Worm (Caenorhabditis elegans) whole organism, young adult: ENCODE data around the gene C50B6.9.

Experiments used
- B0035.1 ChIP-seq: sonication (generic microtip); optimal IDR thresholded peaks from 2 replicates; lab custom pipeline; 2016; ENCODE audit warnings: missing genetic modification characterization, mild to moderate bottlenecking, missing compliant biosample characterization, missing genotype, missing genetic modification reagents
- B0261.1 ChIP-seq: sonication (generic microtip); optimal IDR thresholded peaks from 2 replicates; lab custom pipeline; 2016; ENCODE audit warnings: mild to moderate bottlenecking, missing genetic modification characterization, moderate library complexity, missing compliant biosample characterization
- C06A6.2 ChIP-seq: fragments of 200-800 bp; sonication (Bioruptor generic); conservative IDR thresholded peaks from 2 replicates; pipeline ENCODE4 v1.3.6; 2022; ENCODE audit warnings: missing genetic modification characterization, missing compliant biosample characterization
- F10E7.11 ChIP-seq: sonication (generic microtip); optimal IDR thresholded peaks from 2 replicates; lab custom pipeline; 2017; ENCODE audit warnings: mild to moderate bottlenecking, missing genetic modification characterization, moderate library complexity, missing compliant biosample characterization
- F22D6.2 ChIP-seq: sonication (generic microtip); optimal IDR thresholded peaks from 2 replicates; lab custom pipeline; 2016; ENCODE audit warnings: mild to moderate bottlenecking, missing genetic modification characterization, missing compliant biosample characterization
- F33H1.4 ChIP-seq: fragments of 200-800 bp; sonication (Bioruptor generic); IDR thresholded peaks from 2 replicates; pipeline ENCODE4 v1.3.6; 2022; ENCODE audit warnings: missing genetic modification reagents, missing genetic modification characterization, missing compliant biosample characterization
- F39B2.1 ChIP-seq: fragments of 200-800 bp; sonication (Bioruptor generic); IDR thresholded peaks from 2 replicates; pipeline ENCODE4 v1.3.6; 2022; ENCODE audit warnings: missing genetic modification reagents, missing genetic modification characterization, missing compliant biosample characterization
- F52B5.7 ChIP-seq: sonication (generic microtip); optimal IDR thresholded peaks from 2 replicates; lab custom pipeline; 2016; ENCODE audit warnings: mild to moderate bottlenecking, missing genetic modification characterization, missing compliant biosample characterization
- F55B11.4 ChIP-seq: sonication (generic microtip); optimal IDR thresholded peaks from 2 replicates; lab custom pipeline; 2016; ENCODE audit warnings: missing compliant biosample characterization, missing genetic modification characterization, borderline replicate concordance; ENCODE audit not compliant: insufficient read depth
- T26A5.8 ChIP-seq: sonication (generic microtip); optimal IDR thresholded peaks from 2 replicates; lab custom pipeline; 2016; ENCODE audit warnings: missing genetic modification characterization, missing compliant biosample characterization
- Y53F4B.3 ChIP-seq: fragments of 200-800 bp; sonication (Bioruptor generic); IDR thresholded peaks from 2 replicates; pipeline ENCODE4 v1.3.6; 2022; ENCODE audit warnings: missing genetic modification reagents, missing genetic modification characterization, missing compliant biosample characterization
- Y56A3A.18 ChIP-seq: fragments of 200-800 bp; sonication (Bioruptor generic); IDR thresholded peaks from 2 replicates; pipeline ENCODE4 v1.3.6; 2022; ENCODE audit warnings: missing genetic modification reagents, missing genetic modification characterization, missing compliant biosample characterization
- ZK185.1 ChIP-seq: sonication (generic microtip); optimal IDR thresholded peaks from 2 replicates; lab custom pipeline; 2016; ENCODE audit warnings: mild to moderate bottlenecking, missing genetic modification characterization, missing compliant biosample characterization; ENCODE audit not compliant: poor library complexity, severe bottlenecking
- ama-1 ChIP-seq, 3 experiments: fragments of 150-350 bp in 1 of 3; sonication (generic microtip) in 2 of 3; optimal IDR thresholded peaks; 2 replicates each; lab custom pipeline; 2014 to 2018; ENCODE audit warnings: missing biosample characterization in 2 of 3, missing genetic modification characterization in 2 of 3, missing genetic modification reagents in 2 of 3
- athp-1 ChIP-seq: sonication (generic microtip); optimal IDR thresholded peaks from 2 replicates; lab custom pipeline; 2017; ENCODE audit warnings: mild to moderate bottlenecking, missing genetic modification characterization, missing compliant biosample characterization
- attf-3 ChIP-seq: fragments of 200-800 bp; sonication (Bioruptor generic); conservative IDR thresholded peaks from 2 replicates; pipeline ENCODE4 v1.3.6; 2022; ENCODE audit warnings: missing genetic modification reagents, missing genetic modification characterization, missing compliant biosample characterization
- attf-6 ChIP-seq: fragments of 200-800 bp; sonication (Bioruptor generic); IDR thresholded peaks from 2 replicates; pipeline ENCODE4 v1.3.6; 2022; ENCODE audit warnings: missing genetic modification reagents, missing genetic modification characterization, missing compliant biosample characterization
- bed-1 ChIP-seq: fragments of 200-800 bp; sonication (Bioruptor generic); IDR thresholded peaks from 2 replicates; pipeline ENCODE4 v1.3.6; 2022; ENCODE audit warnings: missing genetic modification reagents, missing genetic modification characterization, missing compliant biosample characterization
- cebp-1 ChIP-seq, 2 experiments: fragments of 200-800 bp in 1 of 2; sonication (Bioruptor generic) in 1 of 2; sonication (generic microtip) in 1 of 2; IDR thresholded peaks in 1 of 2; optimal IDR thresholded peaks in 1 of 2; 2 replicates each; pipeline versions ENCODE4 v1.3.6 to Lab custom; 2017 to 2022; ENCODE audit warnings: missing compliant biosample characterization in 2 of 2, missing genetic modification characterization in 2 of 2, mild to moderate bottlenecking in 1 of 2, missing genetic modification reagents in 1 of 2, moderate library complexity in 1 of 2
- ceh-100 ChIP-seq: fragments of 200-800 bp; sonication (Bioruptor generic); IDR thresholded peaks from 2 replicates; pipeline ENCODE4 v1.3.6; 2022; ENCODE audit warnings: missing genetic modification reagents, missing genetic modification characterization, missing compliant biosample characterization
- die-1 ChIP-seq: sonication (generic microtip); optimal IDR thresholded peaks from 2 replicates; lab custom pipeline; 2016; ENCODE audit warnings: missing genotype, mild to moderate bottlenecking, missing genetic modification characterization, missing compliant biosample characterization
- egl-18 ChIP-seq: fragments of 200-800 bp; sonication (Bioruptor generic); IDR thresholded peaks from 2 replicates; pipeline ENCODE4 v1.3.6; 2022; ENCODE audit warnings: missing genetic modification reagents, missing genetic modification characterization, missing compliant biosample characterization
- him-1 ChIP-seq: sonication (generic microtip); optimal IDR thresholded peaks from 2 replicates; lab custom pipeline; 2016; ENCODE audit warnings: missing genotype, missing genetic modification reagents, missing genetic modification characterization, missing compliant biosample characterization
- hlh-12 ChIP-seq: sonication (generic microtip); optimal IDR thresholded peaks from 2 replicates; lab custom pipeline; 2016; ENCODE audit warnings: missing genetic modification characterization, missing compliant biosample characterization
- lsy-27 ChIP-seq: sonication (generic microtip); optimal IDR thresholded peaks from 2 replicates; lab custom pipeline; 2017; ENCODE audit warnings: missing genetic modification characterization, mild to moderate bottlenecking, missing compliant biosample characterization, antibody characterized with exemption, missing genotype, borderline replicate concordance; ENCODE audit not compliant: insufficient read depth
- madf-10 ChIP-seq: sonication (generic microtip); optimal IDR thresholded peaks from 2 replicates; lab custom pipeline; 2016; ENCODE audit warnings: mild to moderate bottlenecking, missing genetic modification characterization, missing compliant biosample characterization
- madf-3 ChIP-seq: fragments of 200-800 bp; sonication (Bioruptor generic); IDR thresholded peaks from 2 replicates; pipeline ENCODE4 v1.3.6; 2022; ENCODE audit warnings: missing genetic modification reagents, missing genetic modification characterization, missing compliant biosample characterization
- madf-8 ChIP-seq: fragments of 200-800 bp; sonication (Bioruptor generic); conservative IDR thresholded peaks from 2 replicates; pipeline ENCODE4 v1.3.6; 2022; ENCODE audit warnings: missing genetic modification reagents, missing genetic modification characterization, missing compliant biosample characterization
- mes-4 ChIP-seq: sonication (generic microtip); optimal IDR thresholded peaks from 2 replicates; lab custom pipeline; 2016; ENCODE audit warnings: missing genotype, missing genetic modification characterization, missing compliant biosample characterization
- mxl-1 ChIP-seq: sonication (generic microtip); optimal IDR thresholded peaks from 2 replicates; lab custom pipeline; 2016; ENCODE audit warnings: missing genetic modification characterization, missing compliant biosample characterization
- nfya-2 ChIP-seq: fragments of 200-800 bp; sonication (Bioruptor generic); IDR thresholded peaks from 2 replicates; pipeline ENCODE4 v1.3.6; 2022; ENCODE audit warnings: missing genetic modification reagents, missing genetic modification characterization, missing compliant biosample characterization
- nhr-80 ChIP-seq: sonication (generic microtip); optimal IDR thresholded peaks from 2 replicates; lab custom pipeline; 2016; ENCODE audit warnings: missing genetic modification characterization, missing compliant biosample characterization
- pha-4 ChIP-seq: fragments of 150-350 bp; sonication (generic microtip); optimal IDR thresholded peaks from 2 replicates; lab custom pipeline; 2014; ENCODE audit warnings: missing biosample characterization, missing genetic modification reagents, missing genetic modification characterization
- rcor-1 ChIP-seq: fragments of 200-800 bp; sonication (Bioruptor generic); IDR thresholded peaks from 2 replicates; pipeline ENCODE4 v1.3.6; 2022; ENCODE audit warnings: missing genetic modification reagents, missing genetic modification characterization, missing compliant biosample characterization
- repo-1 ChIP-seq: sonication (generic microtip); optimal IDR thresholded peaks from 2 replicates; lab custom pipeline; 2017; ENCODE audit warnings: mild to moderate bottlenecking, missing genetic modification characterization, missing compliant biosample characterization
- snpc-1.1 ChIP-seq: sonication (generic microtip); optimal IDR thresholded peaks from 2 replicates; lab custom pipeline; 2017; ENCODE audit warnings: missing genetic modification characterization, mild to moderate bottlenecking, missing compliant biosample characterization, antibody characterized with exemption, moderate library complexity, missing genotype, missing genetic modification reagents; ENCODE audit not compliant: insufficient read depth
- snpc-1.3 ChIP-seq: sonication (generic microtip); optimal IDR thresholded peaks from 2 replicates; lab custom pipeline; 2017; ENCODE audit warnings: missing genetic modification characterization, mild to moderate bottlenecking, missing compliant biosample characterization, antibody characterized with exemption, moderate library complexity, missing genotype, missing genetic modification reagents; ENCODE audit not compliant: insufficient read depth
- xnd-1 ChIP-seq: sonication (generic microtip); optimal IDR thresholded peaks from 2 replicates; lab custom pipeline; 2016; ENCODE audit warnings: missing genotype, missing genetic modification reagents, missing genetic modification characterization, missing compliant biosample characterization
- zfh-2 ChIP-seq: fragments of 200-800 bp; sonication (Bioruptor generic); conservative IDR thresholded peaks from 2 replicates; pipeline ENCODE4 v1.3.6; 2022; ENCODE audit warnings: missing genetic modification reagents, missing genetic modification characterization, missing compliant biosample characterization
- ztf-18 ChIP-seq: sonication (generic microtip); optimal IDR thresholded peaks from 2 replicates; lab custom pipeline; 2016; ENCODE audit warnings: missing genotype, mild to moderate bottlenecking, missing genetic modification characterization, missing compliant biosample characterization
- ztf-28 ChIP-seq: fragments of 200-800 bp; sonication (Bioruptor generic); IDR thresholded peaks from 2 replicates; pipeline ENCODE4 v1.3.6; 2022; ENCODE audit warnings: missing genetic modification reagents, missing genetic modification characterization, missing compliant biosample characterization

The C50B6.9 gene

DNA sequence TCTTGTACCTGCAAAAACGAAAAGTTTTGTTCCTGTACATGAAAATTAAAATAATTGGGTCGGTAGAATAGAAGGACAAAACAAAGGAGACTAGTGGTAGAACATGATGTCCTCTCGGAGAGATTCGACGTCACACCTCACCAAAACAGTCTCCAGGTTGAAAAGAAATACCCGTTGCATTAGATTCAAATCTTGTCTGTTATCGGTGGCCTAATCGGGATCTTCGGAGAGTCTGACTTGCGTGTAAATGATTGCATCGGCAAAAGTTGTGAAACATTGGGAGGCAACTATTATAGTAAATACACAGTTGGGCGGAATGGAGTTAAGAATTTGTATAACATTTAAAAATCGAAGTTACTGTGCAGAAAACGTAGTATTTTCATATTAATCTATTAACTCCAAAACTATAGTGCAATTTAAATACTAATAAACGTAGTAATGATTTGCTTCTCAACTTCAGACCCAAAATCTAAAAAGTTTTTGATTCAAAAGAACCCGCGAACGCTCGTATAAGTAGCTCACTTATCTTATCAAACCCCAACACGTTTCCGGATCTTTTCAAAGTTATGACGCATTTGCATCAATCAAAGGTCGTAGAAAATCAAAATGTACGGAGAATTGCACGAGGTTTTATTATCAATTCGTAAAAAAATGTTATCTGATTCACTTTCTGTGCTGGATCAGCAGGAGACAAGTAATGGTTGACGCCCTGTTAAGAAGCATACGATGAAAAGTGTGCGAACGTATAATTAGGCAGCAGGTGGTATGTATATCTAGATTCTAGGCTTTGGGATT is 2.6 kb upstream of the C50B6.9 start, which contains the start of gene nhr-168:
nhr-168 (minus strand) TSS at position 486 of the 795 bp plus-strand sequence.
- TF ChIP-seq nhr-80 (peak; percentile 62), cebp-1 (GFP tag; IDR thresholded peaks at IDR 0.05; lab: Robert Waterston, UW) (no peak), cebp-1 (tag; optimal IDR thresholded peaks at IDR 0.05; lab: Kevin White, UChicago) (no peak), F22D6.2 (tag; lab: Kevin White, UChicago) (no peak), repo-1 (tag; lab: Kevin White, UChicago) (no peak)

DNA sequence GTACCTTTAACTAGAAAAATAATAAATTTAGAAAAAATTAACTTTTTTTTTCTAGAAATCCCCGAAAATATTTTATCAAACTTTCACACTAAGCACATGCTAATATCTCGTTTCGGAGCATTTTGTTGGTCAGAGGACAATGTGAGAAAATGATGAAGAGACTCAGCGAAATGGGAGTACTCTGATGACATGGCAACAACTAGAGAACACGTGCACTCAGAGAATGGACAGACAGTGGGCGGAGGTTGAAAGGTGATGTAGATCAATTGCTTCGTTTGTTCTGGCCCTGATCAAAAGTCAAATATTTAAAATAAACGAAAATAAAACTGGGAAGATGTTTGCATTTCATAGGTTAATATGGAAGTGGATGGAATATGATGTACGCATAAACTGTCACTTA is 1.7 kb upstream of the C50B6.9 start:
- TF ChIP-seq F33H1.4 (GFP tag; lab: Robert Waterston, UW), result no peak
- no peak for TF ChIP-seq ama-1 (optimal IDR thresholded peaks at IDR 0.05; lab: Kevin White, UChicago)
- no peak for TF ChIP-seq ama-1 (GFP tag; optimal IDR thresholded peaks at IDR 0.05; lab: Kevin White, UChicago)
- TF ChIP-seq athp-1 (tag; lab: Kevin White, UChicago), result no peak
- no peak for TF ChIP-seq F10E7.11
- TF ChIP-seq Y53F4B.3 (GFP tag; lab: Robert Waterston, UW), result no peak
- no peak for TF ChIP-seq madf-10 (tag; lab: Kevin White, UChicago)
- no peak for TF ChIP-seq pha-4 (tag; lab: Kevin White, UChicago)
- no peak for TF ChIP-seq zfh-2
- TF ChIP-seq F22D6.2 (tag; lab: Kevin White, UChicago), result no peak
- TF ChIP-seq mes-4 (tag; lab: Kevin White, UChicago), result no peak
- no peak for TF ChIP-seq rcor-1 (GFP tag; lab: Robert Waterston, UW)
- TF ChIP-seq C06A6.2 (GFP tag; lab: Robert Waterston, UW), result no peak
- no peak for TF ChIP-seq hlh-12 (tag; lab: Kevin White, UChicago)
- TF ChIP-seq mxl-1, result no peak
- TF ChIP-seq madf-3 (GFP tag; lab: Robert Waterston, UW), result no peak
- TF ChIP-seq egl-18 (GFP tag; lab: Robert Waterston, UW), result no peak
- no peak for TF ChIP-seq nfya-2 (GFP tag; lab: Robert Waterston, UW)
- no peak for TF ChIP-seq B0035.1 (tag; lab: Kevin White, UChicago)
- no peak for TF ChIP-seq bed-1 (GFP tag; lab: Robert Waterston, UW)
- TF ChIP-seq madf-8 (GFP tag; lab: Robert Waterston, UW), result no peak

DNA sequence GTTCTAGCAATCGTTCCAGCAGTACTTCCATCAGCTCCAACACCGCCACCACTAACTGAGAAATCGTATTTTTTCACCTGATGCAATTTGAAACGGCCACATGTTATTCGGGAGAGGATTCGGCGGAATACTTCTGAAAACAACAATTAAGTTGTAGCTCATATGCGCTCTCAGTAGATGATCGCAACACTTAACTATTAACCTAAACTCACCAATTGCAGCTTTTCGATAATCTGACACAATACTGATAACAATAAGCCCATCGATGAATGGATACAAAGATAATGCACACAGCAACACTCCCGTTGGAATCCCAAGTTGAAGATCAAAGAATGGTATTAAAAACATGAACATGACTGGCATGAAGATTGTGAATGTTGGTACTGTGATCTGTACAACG is 1.9 kb downstream of the C50B6.9 start:
- TF ChIP-seq attf-3 (GFP tag; lab: Robert Waterston, UW), result no peak
- TF ChIP-seq lsy-27 (tag; lab: Kevin White, UChicago), result no peak
- TF ChIP-seq attf-6 (GFP tag; lab: Robert Waterston, UW), result no peak
- no peak for TF ChIP-seq F55B11.4

- TF ChIP-seq die-1 (no peak), attf-6 (GFP tag; lab: Robert Waterston, UW) (no peak), ceh-100 (GFP tag; lab: Robert Waterston, UW) (no peak), ZK185.1 (tag; lab: Kevin White, UChicago) (no peak), T26A5.8 (no peak), Y56A3A.18 (GFP tag; lab: Robert Waterston, UW) (no peak), F39B2.1 (no peak), F33H1.4 (GFP tag; lab: Robert Waterston, UW) (no peak), B0261.1 (tag; lab: Kevin White, UChicago) (no peak), xnd-1 (tag; lab: Kevin White, UChicago) (no peak), snpc-1.3 (tag; lab: Kevin White, UChicago) (no peak), snpc-1.1 (tag; lab: Kevin White, UChicago) (no peak), F52B5.7 (tag; lab: Kevin White, UChicago) (no peak), madf-3 (GFP tag; lab: Robert Waterston, UW) (no peak), ztf-28 (no peak), ztf-18 (tag; lab: Kevin White, UChicago) (no peak), him-1 (tag; lab: Kevin White, UChicago) (no peak), athp-1 (tag; lab: Kevin White, UChicago) (no peak)
These were observed 3.6 kb downstream of the C50B6.9 start, which contains the start of the genes str-4 and lgc-48 for ce11 chrV:13339633-13340290. str-4 (minus strand) TSS chrV:13339733. lgc-48 (plus strand) TSS chrV:13340240.
